Worm (Caenorhabditis elegans) whole organism, L4 larva: ENCODE results near the gene sre-20.

Experiments
- aly-2 ChIP-seq: sonication (generic microtip); optimal IDR thresholded peaks from 2 replicates; lab custom pipeline; 2018; ENCODE audit warnings: missing biosample characterization, missing genetic modification characterization
- ama-1 ChIP-seq: fragments of 150-350 bp; optimal IDR thresholded peaks from 2 replicates; lab custom pipeline; 2014; ENCODE audit warnings: inconsistent platforms, mixed read lengths
- ceh-82 ChIP-seq: sonication (generic microtip); optimal IDR thresholded peaks from 2 replicates; lab custom pipeline; 2017; ENCODE audit warnings: missing biosample characterization, missing genetic modification characterization
- daf-16 ChIP-seq, 3 experiments: sonication (generic microtip); optimal IDR thresholded peaks; 2 replicates each; lab custom pipeline; 2016 to 2017; ENCODE audit warnings: missing genetic modification characterization in 3 of 3, missing genetic modification reagents in 3 of 3, mild to moderate bottlenecking in 2 of 3, missing compliant biosample characterization in 2 of 3, missing biosample characterization in 1 of 3, moderate library complexity in 1 of 3
- lin-1 ChIP-seq: fragments of 200-800 bp; sonication (Bioruptor generic); IDR thresholded peaks from 2 replicates; pipeline ENCODE4 v1.3.6; 2022; ENCODE audit warnings: missing genetic modification reagents, missing genetic modification characterization, missing compliant biosample characterization
- lin-15B ChIP-seq: fragments of 150-350 bp; sonication (generic microtip); optimal IDR thresholded peaks from 3 replicates; lab custom pipeline; 2014; ENCODE audit warnings: missing biosample characterization, missing genetic modification characterization
- lsy-2 ChIP-seq, 2 experiments: fragments of 150-350 bp in 1 of 2; sonication (generic microtip) in 1 of 2; optimal IDR thresholded peaks; 2 replicates each; lab custom pipeline; 2014 to 2017; ENCODE audit warnings: missing biosample characterization in 2 of 2, missing genetic modification characterization in 2 of 2
- nhr-11 ChIP-seq: fragments of 150-350 bp; optimal IDR thresholded peaks from 2 replicates; lab custom pipeline; 2014; ENCODE audit warnings: missing biosample characterization, missing genetic modification characterization
- nhr-6 ChIP-seq: fragments of 150-350 bp; optimal IDR thresholded peaks from 2 replicates; lab custom pipeline; 2014; ENCODE audit warnings: missing biosample characterization, missing genetic modification characterization
- skn-1 ChIP-seq: fragments of 150-350 bp; optimal IDR thresholded peaks from 2 replicates; lab custom pipeline; 2014; ENCODE audit warnings: missing biosample characterization, missing genetic modification characterization

DNA sequence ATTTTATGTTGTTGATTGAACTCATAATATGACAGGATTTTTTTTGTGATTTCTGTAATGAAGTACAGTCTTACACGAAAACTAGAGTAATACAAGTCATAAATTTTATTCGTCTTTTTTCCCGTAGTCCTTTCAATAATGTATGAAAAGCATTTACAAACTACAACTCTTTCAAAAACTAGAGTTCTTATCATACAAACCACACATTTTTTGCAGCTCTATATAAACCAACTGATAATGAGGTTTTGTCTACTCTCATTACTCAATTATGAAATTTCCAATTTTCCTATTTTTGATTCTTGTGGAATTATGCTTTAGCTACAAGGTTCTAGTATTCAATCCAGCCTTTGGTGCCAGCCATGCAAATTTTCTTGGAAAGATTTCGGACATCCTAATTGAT is 40.0 kb upstream of the sre-20 start, which contains the start of gene ugt-16:
- TF ChIP-seq nhr-6 (tag; lab: Kevin White, UChicago) (no peak), skn-1 (tag; lab: Kevin White, UChicago) (no peak), lin-1 (GFP tag; lab: Robert Waterston, UW) (no peak), aly-2 (tag; lab: Kevin White, UChicago) (no peak), ceh-82 (no peak), daf-16 (GFP tag; optimal IDR thresholded peaks at IDR 0.05; lab: Kevin White, UChicago) (no peak), daf-16 (tag; optimal IDR thresholded peaks at IDR 0.05; lab: Kevin White, UChicago) (peak; percentile 2), nhr-11 (tag; lab: Kevin White, UChicago) (no peak), ama-1 (lab: Kevin White, UChicago) (no peak), lsy-2 (tag; optimal IDR thresholded peaks at IDR 0.05; lab: Kevin White, UChicago) (no peak), lin-15B (tag; lab: Kevin White, UChicago) (no peak)
